Worm (Caenorhabditis elegans) whole organism, young adult: ENCODE data around the gene his-7.

ENCODE experiments used
- T07F8.4 ChIP-seq: sonication (generic microtip); optimal IDR thresholded peaks from 2 replicates; lab custom pipeline; 2016; ENCODE audit warnings: mild to moderate bottlenecking, missing genetic modification characterization, moderate library complexity, missing compliant biosample characterization
- attf-3 ChIP-seq: fragments of 200-800 bp; sonication (Bioruptor generic); conservative IDR thresholded peaks from 2 replicates; pipeline ENCODE4 v1.3.6; 2022; ENCODE audit warnings: missing genetic modification reagents, missing genetic modification characterization, missing compliant biosample characterization
- him-1 ChIP-seq: sonication (generic microtip); optimal IDR thresholded peaks from 2 replicates; lab custom pipeline; 2016; ENCODE audit warnings: missing genotype, missing genetic modification reagents, missing genetic modification characterization, missing compliant biosample characterization

- TF ChIP-seq T07F8.4 (no peak), attf-3 (no peak), him-1 (tag; lab: Kevin White, UChicago) (no peak)
Measured at ce11 chrV:8569841-8570361, 36.7 kb downstream of the his-7 start, which contains the start of the genes F25G6.9 and symk-1.
